Worm (Caenorhabditis elegans) whole organism, L2 larva: ENCODE measurements around the gene ben-1.

Source experiments
- gmeb-1 ChIP-seq: fragments of 150-350 bp; optimal IDR thresholded peaks from 2 replicates; lab custom pipeline; 2014; ENCODE audit warnings: missing biosample characterization, missing genetic modification characterization
- nhr-237 ChIP-seq: fragments of 150-350 bp; optimal IDR thresholded peaks from 2 replicates; lab custom pipeline; 2014; ENCODE audit warnings: missing biosample characterization, missing genetic modification characterization
- unc-39 ChIP-seq: fragments of 150-350 bp; optimal IDR thresholded peaks from 2 replicates; lab custom pipeline; 2014; ENCODE audit warnings: missing biosample characterization, missing genetic modification characterization

DNA sequence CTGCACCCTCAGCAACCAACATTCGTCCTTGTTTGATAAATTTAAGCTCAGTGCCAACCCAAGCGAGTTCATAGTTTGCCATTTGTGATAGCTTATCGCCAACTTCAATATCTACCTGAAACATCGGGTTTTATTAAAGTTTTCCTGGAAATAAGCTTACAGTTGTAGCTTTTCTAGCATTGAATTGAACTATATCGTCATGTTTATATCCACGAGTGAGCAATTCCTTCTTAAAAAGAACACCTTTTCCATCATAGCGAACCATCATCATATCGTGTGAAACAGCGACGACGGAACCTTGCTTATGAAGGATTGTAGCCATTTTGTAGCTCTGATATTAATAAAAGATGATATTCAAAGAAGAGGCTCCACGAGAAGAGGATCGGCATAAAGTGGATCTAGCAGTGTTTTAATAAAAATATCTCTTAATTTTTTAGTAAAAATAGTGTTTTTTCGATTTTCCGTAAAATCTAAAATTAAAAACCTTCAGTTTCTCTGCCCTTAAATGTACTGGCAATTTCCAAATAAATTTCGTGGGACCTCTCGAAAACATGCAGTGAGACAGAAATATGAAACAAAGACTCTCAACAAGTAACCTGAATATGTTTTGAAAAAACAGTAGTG is 39.1 kb downstream of the ben-1 start, which contains the start of gene M01F1.8:
- no peak for TF ChIP-seq unc-39
- TF ChIP-seq gmeb-1, result no peak
- no peak for TF ChIP-seq nhr-237 (tag; lab: Kevin White, UChicago)
